Worm (Caenorhabditis elegans) whole organism, L2 larva: Measurements from ENCODE around the gene ZK218.7.

Experiments
- lin-39 ChIP-seq: fragments of 150-350 bp; optimal IDR thresholded peaks from 2 replicates; lab custom pipeline; 2014; ENCODE audit warnings: missing biosample characterization, missing genetic modification reagents, missing genetic modification characterization
- lsy-2 ChIP-seq, 2 experiments: fragments of 150-350 bp in 1 of 2; sonication (generic microtip) in 1 of 2; optimal IDR thresholded peaks; 2 replicates each; lab custom pipeline; 2014 to 2017; ENCODE audit warnings: missing biosample characterization in 2 of 2, missing genetic modification characterization in 2 of 2
- mdl-1 ChIP-seq, 2 experiments: fragments of 150-350 bp in 1 of 2; sonication (generic microtip) in 1 of 2; optimal IDR thresholded peaks; 2 replicates each; lab custom pipeline; 2017; ENCODE audit warnings: missing biosample characterization in 2 of 2, missing genetic modification characterization in 2 of 2
- snpc-4 ChIP-seq: fragments of 150-350 bp; optimal IDR thresholded peaks from 2 replicates; lab custom pipeline; 2014; ENCODE audit warnings: missing biosample characterization, missing genetic modification characterization
- unc-62 ChIP-seq: fragments of 150-350 bp; optimal IDR thresholded peaks from 2 replicates; lab custom pipeline; 2014; ENCODE audit warnings: missing biosample characterization, missing genetic modification reagents, missing genetic modification characterization
- ztf-11 ChIP-seq: sonication (generic microtip); optimal IDR thresholded peaks from 2 replicates; lab custom pipeline; 2017; ENCODE audit warnings: missing biosample characterization, missing genetic modification characterization
- ztf-4 ChIP-seq: fragments of 150-350 bp; optimal IDR thresholded peaks from 2 replicates; lab custom pipeline; 2014; ENCODE audit warnings: missing biosample characterization, missing genetic modification characterization

DNA sequence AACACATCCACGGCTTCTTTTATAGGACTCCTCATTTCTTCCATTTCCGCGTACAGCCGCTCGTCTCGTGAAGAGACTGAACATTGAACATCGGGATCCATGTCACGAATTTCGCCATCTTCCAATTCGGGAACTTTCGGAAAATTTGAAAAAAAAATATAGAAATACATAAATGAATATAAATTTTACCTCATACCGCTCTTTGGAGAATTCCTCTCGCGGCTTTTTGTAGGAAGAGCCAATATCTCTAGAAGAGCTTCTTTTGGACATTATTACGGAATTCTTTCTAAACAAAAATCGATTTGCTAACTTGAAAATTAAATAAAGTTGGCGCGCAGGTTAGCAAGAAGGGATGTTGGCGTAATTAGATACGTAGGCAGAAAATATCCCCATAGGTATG is 22.9 kb upstream of the ZK218.7 start, which contains the start of gene T05E12.9:
- TF ChIP-seq snpc-4 (tag; lab: Kevin White, UChicago): no peak
- TF ChIP-seq unc-62 (GFP tag; lab: Kevin White, UChicago): no peak
- TF ChIP-seq lsy-2 (tag; optimal IDR thresholded peaks at IDR 0.05; lab: Kevin White, UChicago): no peak
- no peak for TF ChIP-seq ztf-11 (tag; lab: Kevin White, UChicago)
- TF ChIP-seq mdl-1 (tag; optimal IDR thresholded peaks at IDR 0.05; lab: Kevin White, UChicago): no peak
- no peak for TF ChIP-seq ztf-4 (tag; lab: Kevin White, UChicago)
- no peak for TF ChIP-seq lin-39 (tag; lab: Kevin White, UChicago)
